Fruit fly (Drosophila melanogaster) whole organism, embryonic: ENCODE measurements around the gene Dhc93AB.

Experiments
- CG10267 ChIP-seq: fragments of 200-800 bp; sonication (Bioruptor generic); optimal IDR thresholded peaks from 2 replicates; lab custom pipeline; 2018; ENCODE audit warnings: missing biosample characterization, mild to moderate bottlenecking, missing genetic modification characterization, moderate library complexity
- CG11504 ChIP-seq: fragments of 200-800 bp; sonication (Bioruptor generic); optimal IDR thresholded peaks from 3 replicates; lab custom pipeline; 2019; ENCODE audit warnings: missing biosample characterization, mild to moderate bottlenecking, missing genetic modification characterization, moderate library complexity
- CG11560 ChIP-seq: fragments of 200-800 bp; sonication (Bioruptor generic); IDR thresholded peaks from 3 replicates; pipeline ENCODE4 v1.3.6; 2022; ENCODE audit warnings: missing biosample characterization, missing genetic modification characterization
- CG12071 ChIP-seq: fragments of 200-800 bp; sonication (Bioruptor generic); optimal IDR thresholded peaks from 3 replicates; lab custom pipeline; 2018; ENCODE audit warnings: missing biosample characterization, mild to moderate bottlenecking, missing genetic modification characterization
- CG12155 ChIP-seq: fragments of 200-800 bp; sonication (Bioruptor generic); optimal IDR thresholded peaks from 3 replicates; lab custom pipeline; 2016; ENCODE audit warnings: missing biosample characterization, missing genetic modification characterization
- CG12769 ChIP-seq: fragments of 200-800 bp; sonication (Bioruptor generic); optimal IDR thresholded peaks from 2 replicates; lab custom pipeline; 2019; ENCODE audit warnings: missing biosample characterization, mild to moderate bottlenecking, missing genetic modification characterization, moderate library complexity
- CG1792 ChIP-seq: fragments of 200-800 bp; sonication (Bioruptor generic); optimal IDR thresholded peaks from 2 replicates; lab custom pipeline; 2016; ENCODE audit warnings: missing biosample characterization, missing genetic modification characterization
- CG4854 ChIP-seq: fragments of 200-800 bp; sonication (Bioruptor generic); optimal IDR thresholded peaks from 2 replicates; lab custom pipeline; 2016; ENCODE audit warnings: missing biosample characterization, missing genetic modification characterization, inconsistent platforms
- CG6683 ChIP-seq: fragments of 200-800 bp; sonication (Bioruptor generic); optimal IDR thresholded peaks from 2 replicates; lab custom pipeline; 2017; ENCODE audit warnings: missing biosample characterization, mild to moderate bottlenecking, missing genetic modification characterization, missing genetic modification reagents
- CG6689 ChIP-seq: fragments of 200-800 bp; sonication (Bioruptor generic); IDR thresholded peaks from 2 replicates; pipeline ENCODE4 v1.3.6; 2022; ENCODE audit warnings: missing biosample characterization, missing genetic modification characterization
- CG6791 ChIP-seq: fragments of 200-800 bp; sonication (Bioruptor generic); IDR thresholded peaks from 3 replicates; pipeline ENCODE4 v1.3.6; 2022; ENCODE audit warnings: missing biosample characterization, missing genetic modification characterization; ENCODE audit not compliant: partially characterized antibody
- CG7987 ChIP-seq: fragments of 200-800 bp; sonication (Bioruptor generic); optimal IDR thresholded peaks from 2 replicates; lab custom pipeline; 2018; ENCODE audit warnings: missing biosample characterization, mild to moderate bottlenecking, missing genetic modification characterization, moderate library complexity
- CG8478 ChIP-seq: fragments of >200 bp; optimal IDR thresholded peaks from 2 replicates; lab custom pipeline; 2018
- CG9876 ChIP-seq: fragments of 200-800 bp; sonication (Bioruptor generic); optimal IDR thresholded peaks from 2 replicates; lab custom pipeline; 2016; ENCODE audit warnings: missing biosample characterization, missing genetic modification characterization
- Camta ChIP-seq: fragments of 200-800 bp; sonication (Bioruptor generic); optimal IDR thresholded peaks from 2 replicates; lab custom pipeline; 2016; ENCODE audit warnings: missing biosample characterization, missing genetic modification characterization
- CoRest ChIP-seq: fragments of 200-800 bp; sonication (Bioruptor generic); optimal IDR thresholded peaks from 3 replicates; lab custom pipeline; 2018; ENCODE audit warnings: missing biosample characterization, mild to moderate bottlenecking, missing genetic modification characterization, moderate library complexity
- Doc3 ChIP-seq: fragments of 200-800 bp; sonication (Bioruptor generic); IDR thresholded peaks from 3 replicates; pipeline ENCODE4 v1.3.6; 2022; ENCODE audit warnings: missing biosample characterization, missing genetic modification characterization; ENCODE audit not compliant: partially characterized antibody
- Ets97D ChIP-seq: fragments of 200-800 bp; sonication (Bioruptor generic); optimal IDR thresholded peaks from 3 replicates; lab custom pipeline; 2016; ENCODE audit warnings: missing biosample characterization, missing genetic modification characterization
- Gug ChIP-seq: fragments of 200-800 bp; sonication (Bioruptor generic); IDR thresholded peaks from 4 replicates; pipeline ENCODE4 v1.3.6; 2022; ENCODE audit warnings: missing biosample characterization, missing genetic modification characterization
- Hr3 ChIP-seq: fragments of 200-800 bp; sonication (Bioruptor generic); optimal IDR thresholded peaks from 3 replicates; lab custom pipeline; 2016; ENCODE audit warnings: missing biosample characterization, missing genetic modification characterization
- Hr51 ChIP-seq, 2 experiments: fragments of 200-800 bp; sonication (Bioruptor generic); optimal IDR thresholded peaks; 2 replicates in 1 of 2; 3 replicates in 1 of 2; lab custom pipeline; 2016 to 2018; ENCODE audit warnings: missing biosample characterization in 2 of 2, missing genetic modification characterization in 2 of 2, mild to moderate bottlenecking in 1 of 2, moderate library complexity in 1 of 2
- Sin3A ChIP-seq: fragments of >200 bp; optimal IDR thresholded peaks from 2 replicates; lab custom pipeline; 2018
- Stat92E ChIP-seq, 3 experiments: fragments of >200 bp in 2 of 3; fragments of 200-800 bp in 1 of 3; sonication (Bioruptor generic) in 1 of 3; optimal IDR thresholded peaks; 2 replicates each; lab custom pipeline; 2017 to 2019; ENCODE audit warnings: missing biosample characterization in 3 of 3, missing genetic modification characterization in 3 of 3, mild to moderate bottlenecking in 1 of 3, moderate library complexity in 1 of 3
- Taf1 ChIP-seq: fragments of 200-800 bp; sonication (Bioruptor generic); IDR thresholded peaks from 2 replicates; pipeline ENCODE4 v1.3.6; 2022; ENCODE audit warnings: missing biosample characterization, missing genetic modification characterization
- Xbp1 ChIP-seq: fragments of 200-800 bp; sonication (Bioruptor generic); optimal IDR thresholded peaks from 3 replicates; lab custom pipeline; 2016; ENCODE audit warnings: missing biosample characterization, mild to moderate bottlenecking, missing genetic modification characterization
- al ChIP-seq: fragments of 200-800 bp; sonication (Bioruptor generic); IDR thresholded peaks from 2 replicates; pipeline ENCODE4 v1.3.6; 2022; ENCODE audit warnings: missing biosample characterization, missing genetic modification characterization
- aop ChIP-seq: fragments of 200-800 bp; sonication (Bioruptor generic); IDR thresholded peaks from 2 replicates; pipeline ENCODE4 v1.3.6; 2022; ENCODE audit warnings: missing biosample characterization, missing genetic modification characterization
- ash1 ChIP-seq: fragments of 200-800 bp; sonication (Bioruptor generic); optimal IDR thresholded peaks from 2 replicates; lab custom pipeline; 2018; ENCODE audit warnings: missing biosample characterization, mild to moderate bottlenecking, missing genetic modification characterization
- ato ChIP-seq: fragments of 200-800 bp; sonication (Bioruptor generic); IDR thresholded peaks from 2 replicates; pipeline ENCODE4 v1.3.6; 2022; ENCODE audit warnings: missing biosample characterization, missing genetic modification characterization; ENCODE audit not compliant: partially characterized antibody
- bbx ChIP-seq: fragments of 200-800 bp; sonication (Bioruptor generic); IDR thresholded peaks from 2 replicates; pipeline ENCODE4 v1.3.6; 2022; ENCODE audit warnings: missing biosample characterization, missing genetic modification characterization; ENCODE audit not compliant: partially characterized antibody
- cad ChIP-seq: fragments of >200 bp; optimal IDR thresholded peaks from 2 replicates; lab custom pipeline; 2017; ENCODE audit warnings: missing biosample characterization, missing genetic modification characterization
- chinmo ChIP-seq: fragments of 200-800 bp; sonication (Bioruptor generic); IDR thresholded peaks from 4 replicates; pipeline ENCODE4 v1.3.6; 2022; ENCODE audit warnings: missing biosample characterization, missing genetic modification characterization; ENCODE audit not compliant: partially characterized antibody
- chn ChIP-seq: fragments of 200-800 bp; sonication (Bioruptor generic); optimal IDR thresholded peaks from 2 replicates; lab custom pipeline; 2016; ENCODE audit warnings: missing biosample characterization, missing genetic modification characterization
- cwo ChIP-seq: fragments of 200-800 bp; sonication (Bioruptor generic); optimal IDR thresholded peaks from 3 replicates; lab custom pipeline; 2017; ENCODE audit warnings: missing biosample characterization, missing genetic modification characterization, mild to moderate bottlenecking, moderate library complexity, missing genetic modification reagents
- danr ChIP-seq: fragments of 200-800 bp; sonication (Bioruptor generic); IDR thresholded peaks from 2 replicates; pipeline ENCODE4 v1.3.6; 2022; ENCODE audit warnings: missing biosample characterization, missing genetic modification characterization
- disco-r ChIP-seq: fragments of 200-800 bp; sonication (Bioruptor generic); optimal IDR thresholded peaks from 2 replicates; lab custom pipeline; 2016; ENCODE audit warnings: missing biosample characterization, missing genetic modification characterization
- dm ChIP-seq: fragments of 200-800 bp; sonication (Bioruptor generic); optimal IDR thresholded peaks from 3 replicates; lab custom pipeline; 2016; ENCODE audit warnings: missing biosample characterization, missing genetic modification characterization
- emc ChIP-seq: fragments of 200-800 bp; sonication (Bioruptor generic); optimal IDR thresholded peaks from 2 replicates; lab custom pipeline; 2016; ENCODE audit warnings: missing biosample characterization, missing genetic modification characterization
- jumu ChIP-seq: fragments of 200-800 bp; sonication (Bioruptor generic); optimal IDR thresholded peaks from 3 replicates; lab custom pipeline; 2016; ENCODE audit warnings: missing biosample characterization, missing genetic modification characterization
- klu ChIP-seq: fragments of 200-800 bp; sonication (Bioruptor generic); IDR thresholded peaks from 2 replicates; pipeline ENCODE4 v1.3.6; 2022; ENCODE audit warnings: missing biosample characterization, missing genetic modification characterization
- lilli ChIP-seq: fragments of 200-800 bp; sonication (Bioruptor generic); optimal IDR thresholded peaks from 3 replicates; lab custom pipeline; 2016; ENCODE audit warnings: missing biosample characterization, missing genetic modification characterization
- lola ChIP-seq, 3 experiments: fragments of >200 bp in 2 of 3; fragments of 200-800 bp in 1 of 3; sonication (Bioruptor generic) in 1 of 3; optimal IDR thresholded peaks; 2 replicates each; lab custom pipeline; 2017 to 2019; ENCODE audit warnings: missing biosample characterization in 3 of 3, missing genetic modification characterization in 3 of 3, mild to moderate bottlenecking in 1 of 3, moderate library complexity in 1 of 3
- pb ChIP-seq: fragments of 200-800 bp; sonication (Bioruptor generic); optimal IDR thresholded peaks from 3 replicates; lab custom pipeline; 2016; ENCODE audit warnings: missing biosample characterization, missing genetic modification characterization
- pho ChIP-seq: fragments of 200-800 bp; sonication (Bioruptor generic); optimal IDR thresholded peaks from 2 replicates; lab custom pipeline; 2016; ENCODE audit warnings: missing biosample characterization, missing genetic modification characterization
- pita ChIP-seq: fragments of 200-800 bp; sonication (Bioruptor generic); optimal IDR thresholded peaks from 2 replicates; lab custom pipeline; 2017; ENCODE audit warnings: missing biosample characterization, mild to moderate bottlenecking, missing genetic modification characterization
- run ChIP-seq: fragments of 200-800 bp; sonication (Bioruptor generic); optimal IDR thresholded peaks from 3 replicates; lab custom pipeline; 2018; ENCODE audit warnings: missing biosample characterization, mild to moderate bottlenecking, missing genetic modification characterization
- slbo ChIP-seq: fragments of 200-800 bp; sonication (Bioruptor generic); IDR thresholded peaks from 2 replicates; pipeline ENCODE4 v1.3.6; 2022; ENCODE audit warnings: missing biosample characterization, missing genetic modification characterization
- sug ChIP-seq: fragments of 200-800 bp; optimal IDR thresholded peaks from 2 replicates; lab custom pipeline; 2019; ENCODE audit warnings: missing biosample characterization, mild to moderate bottlenecking, missing genetic modification characterization, moderate library complexity
- usp ChIP-seq: fragments of >200 bp; optimal IDR thresholded peaks from 2 replicates; lab custom pipeline; 2017; ENCODE audit warnings: missing biosample characterization, missing genetic modification characterization
- wdn ChIP-seq: fragments of 200-800 bp; sonication (Bioruptor generic); IDR thresholded peaks from 2 replicates; pipeline ENCODE4 v1.3.6; 2022; ENCODE audit warnings: missing biosample characterization, missing genetic modification characterization
- zfh2 ChIP-seq: fragments of 200-800 bp; sonication (Bioruptor generic); optimal IDR thresholded peaks from 2 replicates; lab custom pipeline; 2016; ENCODE audit warnings: missing biosample characterization, missing genetic modification characterization

The Dhc93AB gene

DNA sequence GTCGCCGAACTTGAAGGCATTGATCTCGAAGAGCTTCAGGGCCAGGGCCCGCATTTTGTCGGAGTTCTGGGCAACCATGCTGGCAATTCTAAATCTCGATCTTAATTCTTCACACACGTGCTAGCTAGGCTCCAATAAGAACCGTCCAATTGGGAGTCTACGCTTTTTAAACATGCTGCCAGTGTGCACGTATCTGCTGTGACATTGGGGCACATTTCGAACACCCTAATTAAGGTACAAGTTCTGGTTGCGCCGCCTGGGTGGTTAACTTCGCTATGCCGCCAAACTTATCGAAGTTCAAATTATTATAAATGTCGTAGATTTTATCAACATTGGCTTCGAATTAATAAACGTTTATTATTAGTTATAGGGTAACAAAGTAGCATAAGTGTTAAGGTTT lies 30.8 kb upstream of the Dhc93AB start, which contains the start of gene r-l (continued):
- TF ChIP-seq CG6683 (GFP tag; lab: Kevin White, UChicago) (no peak), Xbp1 (GFP tag; lab: Kevin White, UChicago) (no peak), pb (GFP tag; lab: Kevin White, UChicago) (no peak), CG6689 (GFP tag; lab: Robert Waterston, UW) (no peak), Hr51 (GFP tag; optimal IDR thresholded peaks at IDR 0.05; lab: Kevin White, UChicago) (no peak), Sin3A (lab: Kevin White, UChicago) (peak; percentile 61), usp (GFP tag; lab: Kevin White, UChicago) (no peak), run (tag; lab: Kevin White, UChicago) (no peak), CG12071 (GFP tag; lab: Kevin White, UChicago) (no peak), ash1 (GFP tag; lab: Kevin White, UChicago) (no peak), disco-r (no peak), Hr3 (GFP tag; lab: Kevin White, UChicago) (no peak), lola (GFP tag; optimal IDR thresholded peaks at IDR 0.05; lab: Kevin White, UChicago) (no peak), Taf1 (GFP tag; lab: Robert Waterston, UW) (no peak), aop (GFP tag; lab: Robert Waterston, UW) (no peak), CG1792 (no peak), zfh2 (GFP tag; lab: Kevin White, UChicago) (peak; percentile 4), Ets97D (peak; percentile 80), CG9876 (GFP tag; lab: Kevin White, UChicago) (no peak), klu (GFP tag; lab: Robert Waterston, UW) (no peak), cad (GFP tag; lab: Kevin White, UChicago) (no peak), al (GFP tag; lab: Robert Waterston, UW) (no peak), CG4854 (GFP tag; lab: Kevin White, UChicago) (no peak), Doc3 (GFP tag; lab: Robert Waterston, UW) (no peak), pita (peak; percentile 70), CoRest (peak; percentile 45), dm (GFP tag; lab: Kevin White, UChicago) (peak; percentile 92), danr (GFP tag; lab: Robert Waterston, UW) (no peak), lilli (GFP tag; lab: Kevin White, UChicago) (no peak), Camta (GFP tag; lab: Kevin White, UChicago) (no peak), slbo (GFP tag; lab: Robert Waterston, UW) (no peak)

DNA sequence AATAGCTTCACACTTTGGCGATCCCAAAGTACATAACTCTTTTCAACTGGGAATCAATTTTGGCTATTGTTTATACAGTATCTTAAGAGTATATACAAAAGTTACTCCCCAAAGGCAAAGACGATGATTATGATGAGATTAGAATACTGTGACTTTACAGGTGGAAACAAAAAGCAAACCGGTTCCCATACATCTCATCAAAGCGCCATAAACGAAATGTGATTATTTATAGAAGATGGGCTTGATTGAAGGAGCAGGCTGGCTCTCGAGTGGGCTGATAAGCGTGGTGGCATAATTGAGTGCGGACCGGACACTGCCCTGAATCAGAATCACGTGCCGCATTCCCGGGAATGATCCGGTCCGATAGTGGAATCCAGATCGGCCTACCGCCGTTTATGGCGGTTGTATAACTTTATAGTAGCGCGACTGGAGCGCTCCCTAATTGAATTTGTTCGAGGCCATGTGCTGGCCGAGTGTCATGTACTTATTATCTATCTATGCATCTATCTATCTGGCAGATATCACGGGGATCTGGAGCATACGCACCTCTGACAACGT lies 29.7 kb upstream of the Dhc93AB start:
- TF ChIP-seq Gug (GFP tag; lab: Robert Waterston, UW) = no peak
- 0 out of 3 replicates have a peak, but pooled peaks have one; percentile 9 for TF ChIP-seq CG6791 (GFP tag; lab: Robert Waterston, UW)
- TF ChIP-seq jumu (GFP tag; lab: Kevin White, UChicago) = no peak
- TF ChIP-seq CG11504 (tag; lab: Kevin White, UChicago) = no peak
- TF ChIP-seq dm (GFP tag; lab: Kevin White, UChicago) = no peak
- no peak for TF ChIP-seq pho (GFP tag; lab: Kevin White, UChicago)
- no peak for TF ChIP-seq CG11560
- TF ChIP-seq CG7987 (GFP tag; lab: Kevin White, UChicago) = peak; percentile 9
- TF ChIP-seq wdn (GFP tag; lab: Robert Waterston, UW) = no peak
- no peak for TF ChIP-seq chn
- TF ChIP-seq CG12155 (GFP tag; lab: Kevin White, UChicago) = no peak
- no peak for TF ChIP-seq CG8478 (lab: Kevin White, UChicago)
- TF ChIP-seq emc (GFP tag; lab: Kevin White, UChicago) = no peak
- TF ChIP-seq bbx (GFP tag; lab: Robert Waterston, UW) = peak; percentile 17; the same call in 1 of the 2 replicates
- TF ChIP-seq ato (GFP tag; lab: Robert Waterston, UW) = no peak
- TF ChIP-seq sug (tag; lab: Kevin White, UChicago) = peak; percentile 28
- no peak for TF ChIP-seq Stat92E (GFP tag; optimal IDR thresholded peaks at IDR 0.05; lab: Kevin White, UChicago)
- TF ChIP-seq CG10267 (tag; lab: Kevin White, UChicago) = no peak
- peak; percentile 96 for TF ChIP-seq cwo (GFP tag; lab: Kevin White, UChicago)
- peak; percentile 62 for TF ChIP-seq CG12769 (tag; lab: Kevin White, UChicago)
- TF ChIP-seq chinmo = 0 out of 4 replicates have a peak, but pooled peaks have one; percentile 29
